Fruit fly (Drosophila melanogaster): ENCODE data around the gene CG3156.
A peak's percentile ranks its signal among the peaks of the same experiment; 100 is the strongest.

Gene CG3156

dm6 chrX:522357-523043, 34.8 kb downstream of the CG3156 start (continued):
- peak; percentile 82 to 90 for TF ChIP-seq Trl (optimal IDR thresholded peaks at IDR 0.05)
- TF ChIP-seq Trl (GFP tag; optimal IDR thresholded peaks at IDR 0.05): peak; percentile 93
- no peak for TF ChIP-seq Stat92E (GFP tag; optimal IDR thresholded peaks at IDR 0.05)
- peak; percentile 42 for TF ChIP-seq CG2875 (GFP tag; optimal IDR thresholded peaks at IDR 0.05)
- peak; percentile 30 for TF ChIP-seq CG1529 (GFP tag; optimal IDR thresholded peaks at IDR 0.05)
- peak; percentile 61 for TF ChIP-seq CG12391 (tag; optimal IDR thresholded peaks at IDR 0.05)
- TF ChIP-seq CG7372 (GFP tag; IDR thresholded peaks at IDR 0.05): peak; percentile 60
- no peak for TF ChIP-seq Dfd (GFP tag; optimal IDR thresholded peaks at IDR 0.05)
- TF ChIP-seq sens-2 (GFP tag; IDR thresholded peaks at IDR 0.05): peak; percentile 77
- peak; percentile 80 for TF ChIP-seq Dek (tag; optimal IDR thresholded peaks at IDR 0.05)
- peak; percentile 92 for TF ChIP-seq bab2 (GFP tag; optimal IDR thresholded peaks at IDR 0.05)
- TF ChIP-seq Ets65A (GFP tag): peak; percentile 95
- TF ChIP-seq cato (GFP tag; optimal IDR thresholded peaks at IDR 0.05; ENCODE audit: borderline replicate concordance): peak; percentile 48
- TF ChIP-seq CG2889 (GFP tag; IDR thresholded peaks at IDR 0.05): no peak; the same call in 2 of the 3 replicates
- peak; percentile 41 for TF ChIP-seq nau (GFP tag; optimal IDR thresholded peaks at IDR 0.05)
- TF ChIP-seq CG2120 (GFP tag; optimal IDR thresholded peaks at IDR 0.05): peak; percentile 96
- peak; percentile 13 for TF ChIP-seq D19A (tag; optimal IDR thresholded peaks at IDR 0.05)
- TF ChIP-seq Opbp (GFP tag; IDR thresholded peaks at IDR 0.05; ENCODE audit: partially characterized antibody): no peak
- TF ChIP-seq BEAF-32 (GFP tag; optimal IDR thresholded peaks at IDR 0.05): no peak
- peak; percentile 95 for TF ChIP-seq ci (GFP tag; IDR thresholded peaks at IDR 0.05)
- TF ChIP-seq danr (GFP tag; IDR thresholded peaks at IDR 0.05): 0 out of 2 replicates have a peak, but pooled peaks have one; percentile 30
- TF ChIP-seq dmrt99B (tag; optimal IDR thresholded peaks at IDR 0.05): peak; percentile 66
- peak in 1 of 2 experiments; percentile 22 for TF ChIP-seq Eip74EF (GFP tag; optimal IDR thresholded peaks at IDR 0.05)
- TF ChIP-seq ssp (GFP tag; IDR thresholded peaks at IDR 0.05): peak; percentile 50; the same call in 1 of the 2 replicates
- peak; percentile 81 for TF ChIP-seq tx (GFP tag; optimal IDR thresholded peaks at IDR 0.05)
- TF ChIP-seq Fer1 (GFP tag; optimal IDR thresholded peaks at IDR 0.05): peak; percentile 89
- peak; percentile 86 for TF ChIP-seq Fer3 (tag; optimal IDR thresholded peaks at IDR 0.05)
- TF ChIP-seq shn (GFP tag; optimal IDR thresholded peaks at IDR 0.05): peak; percentile 74
- no peak; the same call in 1 of the 2 replicates for TF ChIP-seq amos (GFP tag; IDR thresholded peaks at IDR 0.05; ENCODE audit: partially characterized antibody)
- TF ChIP-seq CG13296 (GFP tag; optimal IDR thresholded peaks at IDR 0.05): peak; percentile 87
- peak; percentile 92 for TF ChIP-seq CG10543 (GFP tag; optimal IDR thresholded peaks at IDR 0.05)
- no peak for TF ChIP-seq run (tag; optimal IDR thresholded peaks at IDR 0.05)
- peak; percentile 66 for TF ChIP-seq CG14965 (GFP tag; optimal IDR thresholded peaks at IDR 0.05; ENCODE audit: borderline replicate concordance)
- peak; percentile 58; the same call in 1 of the 2 replicates for TF ChIP-seq bbx (GFP tag; IDR thresholded peaks at IDR 0.05; ENCODE audit: partially characterized antibody)
- peak; percentile 83 for TF ChIP-seq Ptx1 (GFP tag; IDR thresholded peaks at IDR 0.05)
- no peak for TF ChIP-seq Hr78 (GFP tag; optimal IDR thresholded peaks at IDR 0.05)
- peak; percentile 66; the same call in 1 of the 3 replicates for TF ChIP-seq gce (GFP tag; IDR thresholded peaks at IDR 0.05)
- TF ChIP-seq Myb (GFP tag; optimal IDR thresholded peaks at IDR 0.05): peak; percentile 77
- peak; percentile 52 for TF ChIP-seq exex (tag; optimal IDR thresholded peaks at IDR 0.05)
- TF ChIP-seq disco-r (GFP tag; optimal IDR thresholded peaks at IDR 0.05): peak; percentile 66
- peak; percentile 68 for TF ChIP-seq CG1024 (GFP tag; IDR thresholded peaks at IDR 0.05)
- TF ChIP-seq D19B (GFP tag; optimal IDR thresholded peaks at IDR 0.05): no peak
- TF ChIP-seq CG3281 (GFP tag; optimal IDR thresholded peaks at IDR 0.05): peak; percentile 61
- TF ChIP-seq vfl (GFP tag; optimal IDR thresholded peaks at IDR 0.05): peak; percentile 88
- no peak for TF ChIP-seq Poxn (GFP tag; IDR thresholded peaks at IDR 0.05)
- peak; percentile 40 for TF ChIP-seq CG13775 (GFP tag; optimal IDR thresholded peaks at IDR 0.05)
- peak; percentile 60 for TF ChIP-seq gcm (GFP tag; optimal IDR thresholded peaks at IDR 0.05)
- TF ChIP-seq CG6254 (GFP tag; optimal IDR thresholded peaks at IDR 0.05): peak; percentile 64

Data from whole organism, embryonic.